Fruit fly (Drosophila melanogaster) whole organism, adult: ENCODE measurements around the gene Arpc4.

Experiments used
- CG11617 ChIP-seq: fragments of 200-800 bp; sonication (Bioruptor generic); optimal IDR thresholded peaks from 2 replicates; lab custom pipeline; 2017; ENCODE audit warnings: mild to moderate bottlenecking, missing biosample characterization, missing genetic modification reagents, missing genetic modification characterization
- CG12768 ChIP-seq: fragments of 200-800 bp; sonication (Bioruptor generic); optimal IDR thresholded peaks from 2 replicates; lab custom pipeline; 2017; ENCODE audit warnings: missing biosample characterization, missing genetic modification characterization, mild to moderate bottlenecking, moderate library complexity, missing genetic modification reagents
- CG14711 ChIP-seq: fragments of 200-800 bp; sonication (Bioruptor generic); optimal IDR thresholded peaks from 2 replicates; lab custom pipeline; 2018; ENCODE audit warnings: missing biosample characterization, mild to moderate bottlenecking, missing genetic modification characterization, moderate library complexity
- CG1620 ChIP-seq: fragments of 200-800 bp; sonication (Bioruptor generic); optimal IDR thresholded peaks from 2 replicates; lab custom pipeline; 2016; ENCODE audit warnings: missing biosample characterization, missing genetic modification characterization
- CG33017 ChIP-seq: fragments of 200-800 bp; sonication (Bioruptor generic); optimal IDR thresholded peaks from 2 replicates; lab custom pipeline; 2018; ENCODE audit warnings: missing biosample characterization, mild to moderate bottlenecking, missing genetic modification characterization, moderate library complexity
- CG5204 ChIP-seq: fragments of 200-800 bp; sonication (Bioruptor generic); optimal IDR thresholded peaks from 2 replicates; lab custom pipeline; 2016; ENCODE audit warnings: missing biosample characterization, missing genetic modification characterization
- CG7045 ChIP-seq: fragments of 200-800 bp; sonication (Bioruptor generic); optimal IDR thresholded peaks from 2 replicates; lab custom pipeline; 2017; ENCODE audit warnings: missing biosample characterization, mild to moderate bottlenecking, missing genetic modification characterization
- CG7101 ChIP-seq: fragments of 200-800 bp; sonication (Bioruptor generic); optimal IDR thresholded peaks from 2 replicates; lab custom pipeline; 2018; ENCODE audit warnings: missing biosample characterization, mild to moderate bottlenecking, missing genetic modification characterization, moderate library complexity
- Clk ChIP-seq: fragments of 200-800 bp; sonication (Bioruptor generic); optimal IDR thresholded peaks from 2 replicates; lab custom pipeline; 2017; ENCODE audit warnings: missing biosample characterization, missing genetic modification characterization
- Crg-1 ChIP-seq: fragments of 200-800 bp; sonication (Bioruptor generic); optimal IDR thresholded peaks from 2 replicates; lab custom pipeline; 2016; ENCODE audit warnings: missing biosample characterization, missing genetic modification characterization
- Hr96 ChIP-seq: fragments of 200-800 bp; sonication (Bioruptor generic); optimal IDR thresholded peaks from 2 replicates; lab custom pipeline; 2016; ENCODE audit warnings: missing biosample characterization, missing genetic modification characterization
- Mnt ChIP-seq: fragments of 200-800 bp; sonication (Bioruptor generic); optimal IDR thresholded peaks from 2 replicates; lab custom pipeline; 2016; ENCODE audit warnings: missing biosample characterization, mild to moderate bottlenecking, missing genetic modification characterization
- bab1 ChIP-seq: fragments of 200-800 bp; sonication (Bioruptor generic); optimal IDR thresholded peaks from 3 replicates; lab custom pipeline; 2019; ENCODE audit warnings: missing biosample characterization, mild to moderate bottlenecking, missing genetic modification characterization, moderate library complexity
- cic ChIP-seq: fragments of 200-800 bp; sonication (Bioruptor generic); optimal IDR thresholded peaks from 2 replicates; lab custom pipeline; 2017; ENCODE audit warnings: missing biosample characterization, mild to moderate bottlenecking, missing genetic modification characterization, moderate library complexity
- cnc ChIP-seq, 2 experiments: fragments of >200 bp; optimal IDR thresholded peaks; 2 replicates each; lab custom pipeline; 2017
- kay ChIP-seq: fragments of 200-800 bp; sonication (Bioruptor generic); peaks from one replicate; lab custom pipeline; 2016; ENCODE audit warnings: missing biosample characterization, missing genetic modification characterization, borderline replicate concordance
- ovo ChIP-seq: fragments of 200-800 bp; sonication (Bioruptor generic); optimal IDR thresholded peaks from 2 replicates; lab custom pipeline; 2016; ENCODE audit warnings: missing biosample characterization, missing genetic modification characterization
- pad ChIP-seq: fragments of 200-800 bp; sonication (Bioruptor generic); optimal IDR thresholded peaks from 3 replicates; lab custom pipeline; 2017; ENCODE audit warnings: missing biosample characterization, missing genetic modification characterization, mild to moderate bottlenecking, moderate library complexity, missing genetic modification reagents
- tj ChIP-seq: fragments of 200-800 bp; sonication (Bioruptor generic); optimal IDR thresholded peaks from 3 replicates; lab custom pipeline; 2017; ENCODE audit warnings: missing biosample characterization, mild to moderate bottlenecking, missing genetic modification characterization, moderate library complexity

Gene Arpc4

DNA sequence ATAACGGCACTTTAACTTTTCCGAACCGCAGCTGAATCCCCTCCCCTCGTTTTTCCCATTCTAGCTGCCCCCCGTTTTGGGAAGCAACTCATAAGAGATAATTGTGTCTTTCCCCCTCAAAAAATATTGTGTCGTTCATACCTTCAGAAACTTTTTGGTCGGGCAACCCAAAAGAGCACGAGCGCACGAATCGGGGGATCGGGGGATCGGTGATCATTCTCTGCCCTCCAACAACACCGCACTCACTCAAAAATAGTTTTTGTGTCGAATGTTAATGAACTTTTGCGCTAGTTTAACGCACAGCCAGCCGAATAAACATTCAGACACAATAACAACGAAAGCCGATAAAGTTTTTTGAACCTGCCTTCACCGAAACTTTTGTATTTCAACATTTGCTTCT, 34.6 kb upstream of the Arpc4 start:
- TF ChIP-seq CG1620 (GFP tag; lab: Kevin White, UChicago), result no peak
- no peak for TF ChIP-seq Mnt (GFP tag; lab: Kevin White, UChicago)
- no peak for TF ChIP-seq CG11617 (GFP tag; lab: Kevin White, UChicago)
- no peak for TF ChIP-seq Clk
- no peak for TF ChIP-seq Crg-1
- TF ChIP-seq CG5204, result no peak
- TF ChIP-seq ovo (GFP tag; lab: Kevin White, UChicago), result no peak
- TF ChIP-seq CG7045, result no peak

DNA sequence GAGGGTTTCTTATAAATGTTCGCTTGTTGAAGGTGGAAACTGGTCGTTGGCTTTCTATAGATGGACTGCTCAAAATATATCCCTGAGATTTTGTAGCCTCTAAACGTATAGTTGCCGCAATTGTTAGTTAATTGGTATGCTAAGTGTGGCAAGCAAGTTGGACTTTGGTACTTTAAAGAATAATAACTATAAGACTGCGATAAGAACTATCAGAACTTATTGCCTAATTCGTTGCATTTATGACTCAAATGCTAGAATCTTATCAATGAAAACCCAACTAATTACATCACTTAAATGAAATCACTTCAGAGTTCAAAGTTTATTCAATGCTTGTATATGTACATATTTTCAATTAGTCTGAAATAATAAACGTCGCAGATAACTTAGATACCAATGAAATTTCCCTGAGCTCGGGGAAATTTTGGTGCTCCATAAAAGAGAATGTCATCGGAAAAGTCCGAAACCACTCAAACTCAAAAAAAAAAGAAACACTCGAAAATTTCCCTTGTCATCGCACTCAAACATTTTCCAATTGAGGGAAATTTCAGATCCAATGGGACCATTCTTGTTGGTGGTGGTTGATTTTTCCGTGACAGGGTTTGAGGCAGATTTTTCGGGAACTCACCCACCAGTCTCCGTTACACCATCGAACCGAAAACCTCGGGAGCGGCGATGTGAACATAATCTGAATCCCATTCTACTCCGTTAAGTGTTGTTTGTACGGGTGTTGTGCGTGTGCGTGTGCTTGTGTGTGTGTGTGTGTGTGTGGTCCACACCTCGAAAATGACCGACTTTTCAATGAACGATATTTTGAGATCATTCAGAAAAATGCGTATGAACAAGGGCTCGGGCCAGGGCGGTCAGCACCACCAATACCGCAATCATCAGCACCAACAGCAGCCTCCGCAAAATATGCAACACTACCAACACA, 33.9 kb upstream of the Arpc4 start, which contains the start of gene CG45075:
Gene CG45075 (plus strand): TSS at position 627 of the 931 bp plus-strand sequence.
- peak; percentile 88 for TF ChIP-seq kay (GFP tag; lab: Kevin White, UChicago)
- TF ChIP-seq tj (GFP tag; lab: Kevin White, UChicago), result no peak

DNA sequence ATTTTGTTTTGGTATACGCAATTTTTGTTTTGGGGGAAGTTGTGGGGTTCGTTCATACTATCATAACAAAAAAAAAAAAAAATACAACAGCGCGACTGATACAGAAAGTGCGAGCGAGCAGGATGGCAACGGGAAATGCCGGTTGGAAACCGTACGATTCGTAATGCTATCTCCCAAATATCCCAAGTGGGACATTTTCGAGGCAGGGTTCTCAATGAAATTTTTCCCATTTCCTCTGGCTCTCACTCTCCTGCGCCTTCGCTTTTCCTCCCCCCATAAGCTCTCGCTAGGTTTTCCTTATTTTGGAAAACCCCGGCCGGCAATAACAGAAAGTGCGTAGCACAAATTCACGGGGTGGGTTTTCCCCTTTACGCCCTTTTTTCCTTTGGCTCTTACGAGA, 32.6 kb upstream of the Arpc4 start:
- no peak for TF ChIP-seq CG11617 (GFP tag; lab: Kevin White, UChicago)
- no peak for TF ChIP-seq ovo (GFP tag; lab: Kevin White, UChicago)
- TF ChIP-seq bab1 (GFP tag; lab: Kevin White, UChicago), result no peak

DNA sequence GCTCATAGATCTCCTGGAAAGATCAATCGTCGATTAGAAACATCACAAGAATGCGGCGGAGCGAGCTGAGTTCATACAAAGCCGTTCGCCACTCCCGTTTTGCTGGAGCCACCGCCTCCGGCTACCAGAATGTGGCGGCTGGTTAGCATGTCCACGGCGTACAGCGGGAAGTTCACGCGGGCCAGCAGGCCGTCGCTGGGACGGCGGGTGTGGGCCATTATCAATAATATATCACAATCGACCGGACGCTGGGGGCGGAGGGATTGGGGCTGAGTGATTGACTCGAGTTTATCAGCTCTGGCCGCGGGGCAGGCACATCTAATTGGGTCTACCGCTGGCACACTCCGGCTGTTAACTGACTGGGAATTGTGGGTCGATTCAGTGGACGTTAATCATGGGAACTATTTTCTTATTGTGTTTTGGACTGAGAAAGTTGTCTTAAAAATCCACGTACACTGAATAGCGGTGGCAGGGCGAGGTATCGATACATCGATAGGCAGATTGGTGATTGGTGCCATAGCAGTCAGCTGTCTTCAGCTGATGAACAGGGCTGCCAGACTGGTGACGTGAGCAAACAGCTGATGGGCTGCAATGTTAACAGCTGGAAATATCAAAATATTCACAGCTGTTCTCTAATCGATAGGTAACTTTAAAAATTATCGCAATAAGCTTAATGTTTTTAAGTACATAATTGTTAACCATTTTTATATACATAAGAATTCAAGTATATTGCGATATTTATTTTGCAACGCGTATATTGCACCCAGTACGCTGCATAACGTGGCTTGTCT, 26.3 kb upstream of the Arpc4 start, which contains the start of gene CG9175:
Gene CG9175 (minus strand): TSS at position 488 of the 791 bp plus-strand sequence.
- peak; percentile 65 for TF ChIP-seq Mnt (GFP tag; lab: Kevin White, UChicago)
- no peak for TF ChIP-seq Clk
- TF ChIP-seq pad (GFP tag; lab: Kevin White, UChicago), result no peak
- no peak for TF ChIP-seq CG14711 (tag; lab: Kevin White, UChicago)
- TF ChIP-seq CG33017, result peak; percentile 48
- peak; percentile 87 for TF ChIP-seq bab1 (GFP tag; lab: Kevin White, UChicago)
- peak; percentile 10 for TF ChIP-seq CG7101 (tag; lab: Kevin White, UChicago)
- peak; percentile 73 for TF ChIP-seq cic (GFP tag; lab: Kevin White, UChicago)
- peak; percentile 29 for TF ChIP-seq ovo (GFP tag; lab: Kevin White, UChicago)
- TF ChIP-seq CG11617 (GFP tag; lab: Kevin White, UChicago), result peak; percentile 36
- no peak for TF ChIP-seq Hr96 (GFP tag; lab: Kevin White, UChicago)
- peak; percentile 52 for TF ChIP-seq CG1620 (GFP tag; lab: Kevin White, UChicago)

DNA sequence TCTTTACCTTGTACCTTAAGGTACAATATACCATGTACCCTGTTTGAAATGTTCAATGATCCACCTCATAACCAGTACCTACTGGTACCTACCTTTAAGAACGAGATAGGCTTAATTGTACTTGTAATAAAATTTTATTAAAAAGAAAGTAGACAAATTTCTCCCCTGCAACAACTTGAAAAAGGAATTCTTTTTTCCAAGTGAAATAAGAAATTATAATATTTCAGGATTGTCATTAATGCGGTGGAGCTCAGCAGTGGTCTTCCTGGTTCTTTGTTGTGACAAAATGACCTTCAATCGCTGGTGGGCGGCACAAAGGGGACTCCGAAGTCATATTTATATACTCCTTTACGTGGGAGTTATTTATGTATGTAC, 25.7 kb upstream of the Arpc4 start:
- TF ChIP-seq Crg-1 (no peak), kay (GFP tag; lab: Kevin White, UChicago) (peak; percentile 81)

DNA sequence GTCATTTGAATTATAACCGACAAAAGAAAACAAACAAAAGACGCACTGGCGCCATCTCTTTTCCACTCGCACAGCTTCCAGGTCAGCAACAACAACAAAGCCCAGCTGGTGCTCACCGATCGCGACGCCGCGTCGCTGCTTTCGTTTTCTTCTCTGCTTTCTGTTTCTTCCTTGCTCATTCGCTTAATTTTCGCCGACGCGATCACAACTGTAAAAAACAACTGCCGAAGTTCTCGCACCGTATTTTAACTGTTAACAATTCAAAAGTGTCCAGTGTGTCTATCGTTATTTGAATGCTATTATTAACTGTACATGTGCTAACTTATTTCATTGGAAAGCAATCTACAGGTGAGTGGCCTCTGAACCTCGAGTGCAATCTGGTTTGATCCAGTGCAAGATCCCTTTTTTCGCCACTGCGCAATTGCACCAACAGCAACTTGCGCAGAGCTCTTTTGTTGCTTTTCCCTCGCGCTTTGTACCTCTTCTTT, 24.7 kb upstream of the Arpc4 start, which contains the start of gene stai:
Gene stai (plus strand): TSS at position 176 of the 488 bp plus-strand sequence.
- peak; percentile 26 for TF ChIP-seq bab1 (GFP tag; lab: Kevin White, UChicago)
- peak; percentile 84 for TF ChIP-seq tj (GFP tag; lab: Kevin White, UChicago)
- no peak for TF ChIP-seq CG11617 (GFP tag; lab: Kevin White, UChicago)
- peak; percentile 51 for TF ChIP-seq ovo (GFP tag; lab: Kevin White, UChicago)

DNA sequence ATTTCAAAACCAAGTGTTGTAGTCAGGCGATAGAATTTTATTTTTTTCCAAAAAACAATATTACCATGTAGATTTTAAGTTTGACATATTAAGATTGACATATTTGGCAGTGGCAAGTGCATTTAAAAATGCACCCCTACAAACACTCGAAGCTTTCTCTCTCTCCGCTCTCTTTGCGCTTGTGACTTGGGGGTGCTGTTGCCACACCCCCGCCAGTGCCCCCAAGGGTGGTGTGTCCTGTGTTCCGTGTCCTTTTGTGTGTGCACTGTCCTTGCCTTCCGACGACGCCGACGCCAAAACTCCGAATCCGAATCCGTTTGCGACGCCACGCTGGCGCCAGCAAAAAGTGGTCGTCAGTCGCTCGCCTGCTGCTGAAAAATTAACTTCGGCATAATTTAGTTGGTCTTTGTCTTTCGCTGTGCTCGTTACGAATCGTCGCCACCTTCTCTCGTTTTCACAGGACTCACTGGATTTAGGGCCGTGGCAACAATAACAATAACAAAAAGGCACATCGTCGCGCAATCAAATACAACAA, 15.6 kb upstream of the Arpc4 start:
- TF ChIP-seq CG14711 (tag; lab: Kevin White, UChicago) (no peak), CG1620 (GFP tag; lab: Kevin White, UChicago) (no peak), cnc (optimal IDR thresholded peaks at IDR 0.05; lab: Kevin White, UChicago) (no peak), Mnt (GFP tag; lab: Kevin White, UChicago) (no peak), CG12768 (no peak)
